Fruit fly (Drosophila melanogaster): ENCODE results near the gene Dlic.

Gene Dlic

DNA sequence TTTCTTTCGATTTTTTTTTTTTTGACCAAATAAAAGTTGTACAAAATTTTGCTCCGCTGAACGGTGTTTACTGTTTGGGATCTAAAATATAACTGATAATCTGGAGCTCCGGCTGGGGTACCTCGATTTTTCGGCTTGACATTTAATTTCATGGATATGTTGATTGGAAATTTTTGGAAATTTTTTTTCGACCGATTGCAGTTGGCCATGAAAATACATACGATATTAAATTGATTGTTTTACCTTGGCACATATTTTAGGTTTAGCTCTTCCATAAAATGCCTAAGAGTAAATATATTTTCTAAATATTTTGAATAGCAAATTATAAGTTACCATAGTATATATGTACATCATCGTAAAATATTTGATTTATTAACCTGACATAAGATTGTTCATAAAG, 16.4 kb downstream of the Dlic start, which contains the start of gene CG1394:
Gene CG1394 (minus strand): TSS at position 101 of the 400 bp plus-strand sequence.
- TF ChIP-seq CG17801 (GFP tag; optimal IDR thresholded peaks at IDR 0.05; ENCODE audit: partially characterized antibody): no peak

DNA sequence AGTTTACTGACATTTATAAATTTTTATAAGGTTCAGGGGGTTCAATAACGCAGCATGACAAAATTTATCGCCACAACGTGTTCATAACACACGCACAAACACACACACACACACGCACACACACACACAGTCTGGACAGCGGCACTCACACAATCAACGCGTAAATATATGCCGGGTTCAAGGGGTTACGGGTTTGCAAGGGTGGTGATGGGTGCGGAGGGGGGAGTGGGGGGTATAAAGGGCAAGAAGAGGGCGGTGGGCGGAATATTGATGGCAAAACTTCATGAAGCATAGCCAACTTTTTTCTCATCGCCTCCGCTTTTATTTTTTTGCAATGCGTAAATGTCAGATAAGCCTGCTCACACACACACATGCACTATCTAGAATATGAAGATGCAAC, 21.9 kb downstream of the Dlic start:
- no peak for TF ChIP-seq CG17801 (GFP tag; optimal IDR thresholded peaks at IDR 0.05; ENCODE audit: partially characterized antibody)

DNA sequence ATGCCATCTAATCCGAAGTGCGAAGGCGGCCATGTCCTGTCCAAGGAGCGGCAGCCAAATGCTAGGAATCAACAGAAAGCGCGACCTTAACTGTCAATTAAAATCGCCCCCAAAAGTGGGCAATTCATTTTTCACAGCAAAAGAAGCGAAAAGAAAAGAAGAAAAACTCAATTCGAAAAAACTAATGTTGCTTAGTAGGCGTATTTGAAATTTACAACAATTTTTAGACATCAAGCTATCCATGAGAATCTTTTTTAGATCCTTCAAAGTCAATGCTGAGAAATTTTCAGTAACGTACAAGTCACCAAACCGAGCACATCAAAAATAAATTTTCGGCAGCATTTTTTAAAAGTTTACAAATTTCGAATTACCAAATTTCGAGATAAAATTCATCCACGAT, 28.4 kb downstream of the Dlic start, which contains the start of gene CG15200:
Gene CG15200 (plus strand): TSS at position 301 of the 400 bp plus-strand sequence.
- no peak for TF ChIP-seq CG17801 (GFP tag; optimal IDR thresholded peaks at IDR 0.05; ENCODE audit: partially characterized antibody)

DNA sequence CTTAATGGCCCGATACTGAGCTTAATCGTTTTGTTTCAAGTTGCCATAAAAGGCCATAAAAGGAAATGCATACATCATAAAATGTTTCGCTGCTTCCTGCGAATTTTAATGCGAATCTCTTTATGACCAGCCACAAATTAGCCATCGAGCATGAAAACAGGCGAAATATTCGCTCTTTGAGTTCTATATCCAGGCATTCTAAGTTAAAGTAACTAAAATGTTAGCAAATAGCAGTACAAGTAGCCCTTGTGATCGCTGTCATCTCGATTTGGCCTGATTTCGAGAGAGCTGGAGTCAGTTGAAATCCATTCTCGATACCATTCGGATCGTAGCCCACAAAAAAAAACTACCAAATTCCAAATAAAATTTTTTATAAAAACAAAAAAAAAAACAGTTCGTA, 47.7 kb downstream of the Dlic start, which contains the start of gene CG11106:
Gene CG11106 (plus strand): TSS at position 301 of the 400 bp plus-strand sequence.
- no peak for TF ChIP-seq CG17801 (GFP tag; optimal IDR thresholded peaks at IDR 0.05; ENCODE audit: partially characterized antibody)

DNA sequence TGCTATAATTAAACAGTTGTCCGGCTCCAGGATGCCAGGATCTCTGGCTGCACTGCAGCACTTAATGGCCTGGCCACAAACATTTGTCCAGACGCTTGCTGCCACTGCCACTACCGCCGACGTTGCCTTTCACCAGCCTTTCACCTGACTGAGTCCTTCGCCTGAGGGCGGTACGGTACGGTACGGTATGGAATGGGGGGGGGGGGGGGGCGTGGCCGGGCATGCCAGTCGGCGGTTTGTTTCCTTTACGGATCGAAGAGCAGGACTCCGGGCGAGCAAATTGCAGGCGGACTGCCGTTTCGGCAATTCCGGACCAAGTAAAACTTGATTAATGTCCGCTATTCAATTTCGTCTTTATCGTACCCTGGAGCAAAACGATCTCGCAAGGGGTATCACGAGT, 48.9 kb downstream of the Dlic start:
- no peak for TF ChIP-seq CG17801 (GFP tag; optimal IDR thresholded peaks at IDR 0.05; ENCODE audit: partially characterized antibody)
